Worm (Caenorhabditis elegans) whole organism, dauer: ENCODE measurements around the gene ins-16.
"Not testable (repeated sequence)": the region's sequence is repeated elsewhere in the genome, so short reads cannot be mapped to it uniquely, and the experiment has no call there.

ENCODE experiments used
- unc-62 ChIP-seq: sonication (generic microtip); optimal IDR thresholded peaks from 2 replicates; lab custom pipeline; 2017; ENCODE audit warnings: missing biosample characterization, missing genetic modification reagents, missing genetic modification characterization

Gene ins-16

DNA sequence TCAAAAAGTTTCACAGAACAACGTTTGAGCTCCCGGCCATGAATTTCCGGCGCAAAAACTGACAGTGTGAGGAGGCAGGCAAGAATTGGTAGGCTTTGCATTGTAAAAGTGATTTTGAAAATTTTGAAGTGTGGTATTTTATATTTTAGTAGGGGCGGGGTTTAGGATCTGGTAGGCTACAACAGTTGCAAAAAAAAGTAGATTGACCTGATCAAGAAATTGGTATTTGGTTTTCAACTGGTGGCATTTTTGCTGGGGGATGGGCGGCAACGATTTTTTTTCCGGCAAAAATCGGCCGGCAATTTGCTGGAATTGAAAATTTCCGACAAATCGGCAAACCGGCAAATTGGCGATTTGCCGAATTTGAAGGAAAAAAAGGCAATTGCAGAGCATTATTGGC, at the start of gene ins-16:
Gene ins-16, minus strand, starts transcription at position 101 of the 400 bp plus-strand sequence.
- no peak for TF ChIP-seq unc-62 (GFP tag; lab: Kevin White, UChicago)

DNA sequence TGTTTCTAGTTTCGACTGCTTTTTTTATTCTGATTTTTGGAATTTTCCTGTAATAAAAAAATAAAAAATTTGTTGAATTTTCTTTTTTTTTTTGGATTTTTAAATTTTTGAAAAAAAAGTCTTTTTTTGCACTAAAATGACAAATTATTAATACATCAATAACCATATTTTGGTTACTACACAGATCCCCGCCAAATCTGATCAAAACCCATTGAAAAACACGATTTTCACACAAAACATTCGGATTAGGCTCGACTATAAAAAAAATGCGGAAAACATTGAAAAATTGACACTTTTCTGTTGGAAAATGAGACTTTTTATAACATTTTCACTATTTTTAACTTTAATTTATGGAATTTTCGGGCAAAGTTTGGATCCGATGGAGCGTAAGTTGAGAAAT, 49.5 kb upstream of the ins-16 start, which contains the start of gene Y48G9A.7:
Gene Y48G9A.7, plus strand, starts transcription at position 301 of the 400 bp plus-strand sequence.
- TF ChIP-seq unc-62 (GFP tag; lab: Kevin White, UChicago), result no peak

DNA sequence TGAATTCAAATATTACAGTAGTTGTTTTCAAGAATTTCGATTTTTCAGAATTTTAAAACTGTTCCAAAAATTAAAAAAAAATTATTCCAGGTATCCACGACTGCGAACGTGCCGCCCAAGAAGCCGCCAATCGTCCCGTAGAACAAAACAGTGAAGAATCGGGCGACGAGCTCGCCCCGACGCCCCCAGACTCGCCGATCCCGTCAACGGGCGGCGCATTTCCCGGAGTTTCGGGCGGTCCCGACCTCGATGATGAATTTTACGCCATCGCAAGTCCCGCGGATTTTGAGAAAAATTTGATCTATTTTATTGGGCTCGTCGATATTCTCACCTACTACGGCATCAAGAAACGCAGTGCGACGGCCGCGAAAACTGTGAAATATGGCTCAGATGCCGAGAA, 45.2 kb upstream of the ins-16 start:
- TF ChIP-seq unc-62 (GFP tag; lab: Kevin White, UChicago), result no peak

DNA sequence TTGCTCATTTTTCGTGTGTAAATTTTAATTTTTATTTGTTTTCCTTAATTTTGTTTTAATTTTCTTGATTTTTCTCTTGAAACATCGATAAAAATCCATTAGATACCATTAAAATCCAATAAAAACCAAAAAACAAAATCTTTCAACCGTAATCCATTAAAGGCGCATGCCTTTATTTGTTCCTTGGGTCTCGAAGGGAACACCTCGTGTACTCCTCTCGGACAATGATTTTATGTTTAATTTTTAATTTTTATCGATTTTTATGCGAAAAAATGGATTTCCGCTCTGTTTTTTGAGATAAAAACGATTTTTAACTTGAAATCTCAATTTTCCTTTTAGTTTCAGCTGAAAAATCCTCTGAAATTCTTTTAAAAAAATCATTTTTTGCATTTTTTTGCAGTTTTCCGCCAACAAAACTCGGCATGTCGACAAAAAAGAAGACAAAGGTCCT, 41.2 kb upstream of the ins-16 start, which contains the start of gene ppk-2:
Gene ppk-2, plus strand, starts transcription at position 401 of the 451 bp plus-strand sequence.
- no peak for TF ChIP-seq unc-62 (GFP tag; lab: Kevin White, UChicago)

DNA sequence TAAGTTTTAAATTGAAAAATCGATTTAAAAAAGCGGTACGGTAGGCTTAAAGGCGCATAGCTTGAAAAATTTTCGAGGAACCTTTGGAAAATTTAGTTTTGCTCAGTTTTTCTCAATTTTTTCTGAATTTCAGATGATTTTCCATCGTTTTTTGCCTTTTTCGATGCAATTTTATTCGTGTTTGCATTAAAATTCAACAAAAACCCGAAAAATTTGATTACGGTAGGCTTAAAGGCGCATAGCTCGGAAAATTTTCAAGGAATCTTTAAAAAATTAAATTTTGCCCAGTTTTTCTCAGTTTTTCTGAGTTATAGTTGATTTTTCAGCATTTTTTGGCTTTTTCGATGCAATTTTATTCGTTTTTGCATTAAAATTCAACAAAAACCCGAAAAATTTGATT, 40.6 kb upstream of the ins-16 start:
- TF ChIP-seq unc-62 (GFP tag; lab: Kevin White, UChicago), result no peak

DNA sequence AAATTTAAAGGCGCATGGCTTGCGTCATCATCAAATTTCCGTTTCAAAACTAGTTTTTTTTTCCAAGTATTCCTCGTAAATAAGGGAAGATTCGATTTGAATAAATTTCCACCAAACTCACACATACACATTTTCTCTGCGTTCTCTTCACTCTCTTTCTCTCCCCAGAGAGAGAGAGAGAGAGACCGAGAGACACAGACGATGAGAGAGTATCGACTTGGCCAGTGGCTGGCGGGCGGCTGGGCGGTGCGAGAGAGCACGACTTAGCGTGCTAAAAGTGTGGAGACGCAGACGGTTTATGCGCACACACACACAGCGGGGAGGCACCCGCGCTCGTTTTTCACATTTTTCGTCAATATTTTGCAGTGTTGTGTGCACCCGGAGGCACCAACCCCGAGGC, 40.1 kb upstream of the ins-16 start:
- no peak for TF ChIP-seq unc-62 (GFP tag; lab: Kevin White, UChicago)

DNA sequence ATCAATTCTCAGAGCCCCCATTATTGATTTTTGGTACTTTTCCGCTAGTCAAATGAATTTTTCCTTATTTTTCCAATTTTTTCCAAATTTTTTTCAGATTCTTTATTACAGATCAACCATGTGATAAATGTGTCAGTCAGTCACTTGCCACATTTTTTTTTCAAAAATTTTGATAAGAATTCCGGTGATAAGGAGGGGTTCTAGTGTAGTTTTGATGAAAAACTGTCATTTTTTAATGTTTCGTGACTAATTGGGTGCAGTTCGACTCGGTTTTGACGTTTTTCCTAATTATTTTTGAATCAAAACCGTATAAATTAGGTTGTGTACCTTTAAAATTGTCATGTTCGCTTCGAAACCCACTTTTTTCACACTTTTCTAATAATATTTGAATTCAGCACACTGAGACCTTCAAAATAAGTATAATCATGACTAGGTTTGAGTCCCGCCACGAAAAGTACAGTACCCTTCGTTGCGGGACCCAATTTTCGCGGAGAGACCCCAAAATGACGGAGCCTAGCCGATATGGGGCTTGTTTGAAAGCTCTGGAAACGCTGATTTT, 39.1 kb upstream of the ins-16 start:
- no peak for TF ChIP-seq unc-62 (GFP tag; lab: Kevin White, UChicago)

DNA sequence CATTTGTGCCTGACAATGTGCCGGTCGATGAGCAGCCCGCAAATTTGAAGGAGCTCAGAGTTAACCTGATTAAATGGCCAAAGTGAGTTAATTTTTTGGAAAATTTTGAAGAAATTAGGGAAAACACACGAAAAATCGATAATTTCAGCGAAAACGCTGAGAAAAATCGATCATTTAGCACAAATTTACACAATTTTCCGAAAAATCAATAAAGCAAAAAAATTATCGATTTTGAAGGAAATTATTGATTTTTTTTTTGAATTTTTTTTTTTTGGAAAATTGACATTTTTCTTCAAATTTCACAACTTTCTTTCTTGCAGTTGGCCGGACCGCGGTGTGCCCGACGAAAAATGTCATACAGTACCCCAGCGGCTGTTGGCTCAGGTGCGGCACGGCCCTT, 37.4 kb upstream of the ins-16 start:
- TF ChIP-seq unc-62 (GFP tag; lab: Kevin White, UChicago), result no peak

DNA sequence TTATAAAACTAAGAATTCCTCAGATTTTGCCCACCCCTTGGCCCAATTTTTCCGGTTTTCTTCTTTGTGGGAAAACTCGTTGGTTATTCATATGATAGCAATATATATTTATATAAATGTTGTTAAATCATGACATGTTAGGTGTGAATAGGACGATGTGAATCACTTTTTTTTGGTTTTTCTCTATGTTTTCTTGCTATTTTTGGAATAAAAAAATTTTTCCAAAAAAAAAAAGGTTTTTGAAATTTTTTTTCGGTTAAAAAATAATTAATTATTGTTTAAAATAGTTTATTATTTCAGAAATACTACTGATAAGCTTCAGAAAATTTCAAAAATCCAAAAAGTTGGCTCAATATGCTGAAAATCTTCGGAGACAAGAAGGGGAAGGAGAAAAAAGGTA, 31.7 kb upstream of the ins-16 start, which contains the start of gene Y48G9A.9:
Gene Y48G9A.9, plus strand, starts transcription at position 301 of the 400 bp plus-strand sequence.
- no peak for TF ChIP-seq unc-62 (GFP tag; lab: Kevin White, UChicago)

DNA sequence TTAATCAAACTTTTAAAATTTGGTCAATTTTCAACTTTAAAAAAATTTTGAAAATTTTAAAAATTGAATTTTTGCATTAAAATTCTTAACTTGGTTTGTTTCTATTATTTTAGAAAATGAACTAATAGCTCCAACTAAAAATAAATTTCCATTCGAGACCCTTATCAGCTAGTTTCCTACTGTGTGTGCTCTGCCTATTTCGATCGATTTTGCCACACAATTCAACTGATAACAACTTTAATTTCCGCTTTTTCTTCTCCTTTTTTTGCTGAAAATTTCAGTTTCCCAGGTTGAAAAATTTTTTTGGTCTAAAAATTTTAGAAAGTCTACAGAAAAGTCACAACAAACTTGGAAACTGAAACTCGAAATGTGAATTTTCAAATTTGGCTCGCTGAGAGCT, 30.6 kb upstream of the ins-16 start:
- no peak for TF ChIP-seq unc-62 (GFP tag; lab: Kevin White, UChicago)

DNA sequence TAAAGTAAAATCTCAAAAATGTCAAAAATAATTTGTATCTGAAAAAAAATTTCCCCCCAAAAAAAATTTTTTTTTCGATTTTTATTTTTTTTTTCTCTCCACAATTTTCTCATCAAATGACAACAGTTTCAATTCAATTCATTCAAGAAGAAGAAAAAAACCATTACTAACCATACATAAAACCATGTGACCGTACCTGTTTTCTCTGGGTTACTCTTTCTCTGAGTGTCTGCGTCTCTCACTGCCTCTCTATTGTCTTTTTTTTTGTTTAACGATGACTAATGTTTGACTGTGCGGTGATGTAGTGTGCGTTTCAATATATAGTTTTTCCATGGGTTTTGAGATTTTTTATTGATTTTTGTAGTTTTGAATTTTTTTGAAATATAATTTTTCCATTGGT, 29.9 kb upstream of the ins-16 start:
- no peak for TF ChIP-seq unc-62 (GFP tag; lab: Kevin White, UChicago)

DNA sequence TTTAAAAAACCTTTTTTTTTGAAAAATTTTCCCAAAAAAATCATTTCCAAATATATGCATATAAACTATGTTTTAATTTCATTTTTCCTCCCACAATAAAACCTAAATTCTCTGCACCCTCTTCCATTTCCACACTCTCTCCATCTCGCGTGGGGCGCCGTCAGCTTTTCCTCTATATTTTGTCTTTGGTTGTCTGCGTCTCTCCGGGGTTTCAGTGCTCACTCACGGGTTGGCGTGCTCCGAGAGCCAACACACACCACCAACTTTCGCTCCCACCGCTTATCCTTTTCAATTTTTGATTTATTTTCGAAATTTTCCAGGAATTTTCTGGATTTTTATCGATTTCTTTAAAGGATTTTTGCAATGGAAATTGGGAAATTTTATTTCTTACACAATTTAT, 28.7 kb upstream of the ins-16 start:
- TF ChIP-seq unc-62 (GFP tag; lab: Kevin White, UChicago), result no peak

DNA sequence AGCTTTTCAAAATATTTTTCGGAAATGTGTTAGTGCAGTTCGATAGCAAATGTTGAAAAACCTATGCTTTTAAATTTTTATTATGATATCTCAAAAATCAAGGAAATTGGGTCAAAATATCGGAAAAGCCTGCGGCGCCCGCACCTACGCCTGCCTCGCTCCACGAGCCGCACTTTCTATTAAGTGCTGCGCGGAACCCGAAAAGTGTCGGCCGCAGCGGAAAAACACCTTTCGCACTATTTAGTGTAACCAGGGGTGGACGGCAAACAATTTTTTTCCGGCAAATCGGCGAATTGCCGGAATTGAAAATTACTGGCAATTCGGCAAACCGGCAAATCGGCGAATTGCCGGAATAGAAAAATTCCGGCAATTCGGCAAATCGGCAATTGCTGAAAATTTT, 24.1 kb upstream of the ins-16 start:
- TF ChIP-seq unc-62 (GFP tag; lab: Kevin White, UChicago), result no peak

DNA sequence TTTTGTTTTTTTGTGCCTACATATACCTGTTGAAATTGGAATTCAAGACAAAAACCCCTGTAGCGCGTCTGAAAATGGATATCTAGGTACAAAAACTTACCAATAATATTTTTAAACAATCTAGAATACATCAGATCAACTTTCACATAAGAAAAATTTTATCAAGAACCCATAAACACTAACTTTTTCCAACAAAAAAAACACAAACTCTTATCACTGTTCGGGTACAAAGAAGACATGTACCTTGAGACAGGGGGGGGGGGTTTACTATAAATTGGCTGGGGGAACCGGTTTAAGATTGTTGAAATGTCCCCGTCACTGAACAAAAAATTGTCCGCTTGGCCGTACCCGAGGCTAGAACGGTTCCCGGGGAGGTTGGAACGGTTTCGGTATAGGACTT, 21.8 kb upstream of the ins-16 start, which contains the start of gene cpt-3:
Gene cpt-3, plus strand, starts transcription at position 301 of the 400 bp plus-strand sequence.
- not testable (repeated sequence) for TF ChIP-seq unc-62 (GFP tag; lab: Kevin White, UChicago)

DNA sequence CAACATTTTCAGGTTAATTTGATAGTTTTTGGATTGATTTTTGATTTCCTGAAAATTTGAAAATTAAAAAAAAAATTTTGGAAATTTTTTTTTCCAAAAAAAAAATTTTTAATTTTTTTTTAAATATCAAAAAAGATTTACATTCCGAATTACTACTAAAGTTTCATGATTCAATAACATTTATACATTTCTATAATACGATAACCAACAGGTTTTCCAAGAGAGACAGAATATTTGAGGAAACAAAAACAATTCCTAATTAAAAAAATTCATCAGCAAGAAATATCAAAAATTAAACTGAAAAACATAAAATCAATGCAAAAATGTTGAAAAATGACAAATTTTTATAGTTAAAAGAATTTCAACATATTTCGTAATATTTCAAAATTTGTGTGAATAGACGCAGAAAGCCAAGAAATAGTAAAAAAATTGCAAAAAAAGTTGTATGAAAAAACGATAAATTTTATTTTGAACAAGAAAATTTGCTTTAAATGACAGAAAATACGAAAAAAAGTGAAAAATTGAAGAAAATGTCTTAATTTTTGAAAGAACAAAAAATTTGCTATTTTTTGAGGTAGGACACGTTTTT, 15.9 kb upstream of the ins-16 start, which contains the start of gene Y39A3A.4:
Gene Y39A3A.4, minus strand, starts transcription at position 51 of the 589 bp plus-strand sequence.
- no peak for TF ChIP-seq unc-62 (GFP tag; lab: Kevin White, UChicago)

DNA sequence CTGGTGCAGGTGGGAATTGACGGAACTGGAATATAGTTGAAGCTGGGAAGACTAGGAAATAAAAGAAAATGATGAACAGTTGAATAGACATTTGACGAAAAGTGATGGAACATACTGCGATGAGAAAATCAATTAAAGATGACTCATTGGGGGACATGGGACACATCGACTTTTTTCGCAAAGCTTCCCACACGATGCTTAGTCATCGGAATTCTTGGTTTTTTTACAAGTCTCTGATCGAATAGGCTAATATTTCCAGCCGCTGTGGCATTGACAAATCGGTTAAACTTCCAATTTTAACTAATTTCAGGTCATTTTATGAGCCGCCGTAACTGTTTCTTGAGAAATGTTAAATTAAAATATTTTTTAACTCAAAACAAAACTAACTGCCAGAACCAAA, 7.5 kb upstream of the ins-16 start, which contains the start of gene Y39A3A.3:
Gene Y39A3A.3, minus strand, starts transcription at position 101 of the 400 bp plus-strand sequence.
- no peak for TF ChIP-seq unc-62 (GFP tag; lab: Kevin White, UChicago)

DNA sequence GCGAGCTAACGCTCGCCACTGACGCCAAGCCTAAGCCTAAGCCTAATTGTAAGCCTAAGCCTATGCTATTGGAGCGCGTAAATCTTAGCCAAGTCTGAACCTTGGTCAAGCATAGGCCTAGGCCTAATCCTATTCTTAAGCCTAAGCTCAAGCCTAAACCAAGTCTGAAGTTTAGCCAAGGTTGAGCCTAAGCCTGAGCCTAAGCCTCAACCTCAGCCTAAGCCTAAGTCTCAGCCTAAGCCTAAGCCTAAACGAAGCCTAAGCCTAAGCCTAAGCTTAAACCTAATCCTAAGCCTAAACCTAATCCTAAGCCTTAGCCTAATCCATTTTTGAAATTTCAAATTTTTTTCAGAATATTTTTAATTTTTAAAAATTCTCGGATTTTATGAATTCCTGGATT, 689 bp downstream of the ins-16 start:
- no peak for TF ChIP-seq unc-62 (GFP tag; lab: Kevin White, UChicago)
